Worm (Caenorhabditis elegans) whole organism, L3 larva: Measurements from ENCODE around the gene srh-182.

Source experiments
- R02D3.7 ChIP-seq: fragments of 150-350 bp; optimal IDR thresholded peaks from 2 replicates; lab custom pipeline; 2014; ENCODE audit warnings: missing biosample characterization, missing genetic modification characterization
- ama-1 ChIP-seq: fragments of 150-350 bp; optimal IDR thresholded peaks from 2 replicates; lab custom pipeline; 2018
- ceh-28 ChIP-seq: fragments of 150-350 bp; optimal IDR thresholded peaks from 2 replicates; lab custom pipeline; 2014; ENCODE audit warnings: missing biosample characterization, missing genetic modification reagents, missing genetic modification characterization
- ceh-82 ChIP-seq: fragments of 150-350 bp; optimal IDR thresholded peaks from 2 replicates; lab custom pipeline; 2014; ENCODE audit warnings: missing biosample characterization, missing genetic modification characterization
- daf-12 ChIP-seq: fragments of 150-350 bp; optimal IDR thresholded peaks from 2 replicates; lab custom pipeline; 2014; ENCODE audit warnings: missing biosample characterization, missing genetic modification reagents, missing genetic modification characterization
- egl-27 ChIP-seq: sonication (generic microtip); optimal IDR thresholded peaks from 4 replicates; lab custom pipeline; 2017; ENCODE audit warnings: missing biosample characterization, missing genetic modification reagents, missing genetic modification characterization
- egl-5 ChIP-seq: fragments of 150-350 bp; optimal IDR thresholded peaks from 2 replicates; lab custom pipeline; 2017; ENCODE audit warnings: missing biosample characterization, missing genetic modification reagents, missing genetic modification characterization, inconsistent platforms
- elt-1 ChIP-seq: fragments of 150-350 bp; optimal IDR thresholded peaks from 2 replicates; lab custom pipeline; 2014; ENCODE audit warnings: missing biosample characterization, missing genetic modification characterization
- elt-2 ChIP-seq: sonication (generic microtip); optimal IDR thresholded peaks from 2 replicates; lab custom pipeline; 2016; ENCODE audit warnings: missing genetic modification reagents, mild to moderate bottlenecking, missing genetic modification characterization, missing compliant biosample characterization
- elt-3 ChIP-seq, 3 experiments: fragments of 150-350 bp in 1 of 3; sonication (generic microtip) in 2 of 3; optimal IDR thresholded peaks; 2 replicates in 2 of 3; 4 replicates in 1 of 3; lab custom pipeline; 2014 to 2017; ENCODE audit warnings: missing biosample characterization in 3 of 3, missing genetic modification characterization in 3 of 3
- eor-1 ChIP-seq, 2 experiments: fragments of 150-350 bp; optimal IDR thresholded peaks; 2 replicates each; lab custom pipeline; 2014 to 2018; ENCODE audit warnings: missing biosample characterization in 2 of 2, missing genetic modification characterization in 2 of 2
- fkh-10 ChIP-seq: sonication (generic microtip); optimal IDR thresholded peaks from 2 replicates; lab custom pipeline; 2017; ENCODE audit warnings: missing biosample characterization, missing genetic modification reagents, missing genetic modification characterization
- hmg-11 ChIP-seq: sonication (generic microtip); optimal IDR thresholded peaks from 2 replicates; lab custom pipeline; 2016; ENCODE audit warnings: missing genetic modification characterization, missing compliant biosample characterization
- jun-1 ChIP-seq: fragments of 150-350 bp; optimal IDR thresholded peaks from 2 replicates; lab custom pipeline; 2014; ENCODE audit warnings: missing biosample characterization, missing genetic modification reagents, missing genetic modification characterization
- lin-15B ChIP-seq: fragments of 150-350 bp; optimal IDR thresholded peaks from 2 replicates; lab custom pipeline; 2014; ENCODE audit warnings: missing biosample characterization, missing genetic modification characterization
- lin-39 ChIP-seq: fragments of 150-350 bp; optimal IDR thresholded peaks from 2 replicates; lab custom pipeline; 2018; ENCODE audit warnings: missing biosample characterization, missing genetic modification reagents, missing genetic modification characterization
- mdl-1 ChIP-seq: fragments of 150-350 bp; optimal IDR thresholded peaks from 2 replicates; lab custom pipeline; 2014; ENCODE audit warnings: missing biosample characterization, missing genetic modification characterization
- mml-1 ChIP-seq: fragments of 150-350 bp; sonication (generic microtip); optimal IDR thresholded peaks from 3 replicates; lab custom pipeline; 2014; ENCODE audit warnings: missing biosample characterization, missing genetic modification characterization
- nfya-1 ChIP-seq: sonication (generic microtip); optimal IDR thresholded peaks from 2 replicates; lab custom pipeline; 2017; ENCODE audit warnings: missing genetic modification characterization, mild to moderate bottlenecking, missing compliant biosample characterization, antibody characterized with exemption, moderate library complexity; ENCODE audit not compliant: insufficient read depth
- nhr-11 ChIP-seq: fragments of 150-350 bp; optimal IDR thresholded peaks from 2 replicates; lab custom pipeline; 2014; ENCODE audit warnings: missing biosample characterization, missing genetic modification characterization
- nhr-12 ChIP-seq: fragments of 150-350 bp; optimal IDR thresholded peaks from 2 replicates; lab custom pipeline; 2014; ENCODE audit warnings: missing biosample characterization, missing genetic modification characterization
- nhr-237 ChIP-seq: fragments of 150-350 bp; optimal IDR thresholded peaks from 2 replicates; lab custom pipeline; 2014; ENCODE audit warnings: missing biosample characterization, missing genetic modification characterization
- nhr-28 ChIP-seq: fragments of 150-350 bp; optimal IDR thresholded peaks from 2 replicates; lab custom pipeline; 2014; ENCODE audit warnings: missing biosample characterization, missing genetic modification characterization
- nhr-67 ChIP-seq: fragments of 150-350 bp; optimal IDR thresholded peaks from 2 replicates; lab custom pipeline; 2014; ENCODE audit warnings: missing biosample characterization, missing genetic modification characterization
- nhr-76 ChIP-seq: fragments of 150-350 bp; sonication (generic microtip); optimal IDR thresholded peaks from 5 replicates; lab custom pipeline; 2014; ENCODE audit warnings: missing biosample characterization, missing genetic modification characterization
- pha-4 ChIP-seq: fragments of 150-350 bp; optimal IDR thresholded peaks from 2 replicates; lab custom pipeline; 2014; ENCODE audit warnings: missing biosample characterization, missing genetic modification reagents, missing genetic modification characterization
- pqm-1 ChIP-seq: fragments of 150-350 bp; optimal IDR thresholded peaks from 2 replicates; lab custom pipeline; 2017; ENCODE audit warnings: missing biosample characterization, missing genetic modification characterization, inconsistent platforms
- skn-1 ChIP-seq: fragments of 150-350 bp; optimal IDR thresholded peaks from 2 replicates; lab custom pipeline; 2014; ENCODE audit warnings: missing biosample characterization, missing genetic modification characterization
- snpc-4 ChIP-seq: fragments of 150-350 bp; optimal IDR thresholded peaks from 2 replicates; lab custom pipeline; 2014; ENCODE audit warnings: missing biosample characterization, missing genetic modification characterization
- tbx-2 ChIP-seq: sonication (generic microtip); optimal IDR thresholded peaks from 2 replicates; lab custom pipeline; 2016; ENCODE audit warnings: mild to moderate bottlenecking, missing genetic modification characterization, missing compliant biosample characterization
- zag-1 ChIP-seq: fragments of 150-350 bp; optimal IDR thresholded peaks from 2 replicates; lab custom pipeline; 2014; ENCODE audit warnings: missing biosample characterization, missing genetic modification characterization
- ztf-11 ChIP-seq: fragments of 150-350 bp; optimal IDR thresholded peaks from 2 replicates; lab custom pipeline; 2014; ENCODE audit warnings: missing biosample characterization, missing genetic modification characterization
- ztf-4 ChIP-seq: fragments of 150-350 bp; optimal IDR thresholded peaks from 2 replicates; lab custom pipeline; 2014; ENCODE audit warnings: missing biosample characterization, missing genetic modification characterization

Gene srh-182

DNA sequence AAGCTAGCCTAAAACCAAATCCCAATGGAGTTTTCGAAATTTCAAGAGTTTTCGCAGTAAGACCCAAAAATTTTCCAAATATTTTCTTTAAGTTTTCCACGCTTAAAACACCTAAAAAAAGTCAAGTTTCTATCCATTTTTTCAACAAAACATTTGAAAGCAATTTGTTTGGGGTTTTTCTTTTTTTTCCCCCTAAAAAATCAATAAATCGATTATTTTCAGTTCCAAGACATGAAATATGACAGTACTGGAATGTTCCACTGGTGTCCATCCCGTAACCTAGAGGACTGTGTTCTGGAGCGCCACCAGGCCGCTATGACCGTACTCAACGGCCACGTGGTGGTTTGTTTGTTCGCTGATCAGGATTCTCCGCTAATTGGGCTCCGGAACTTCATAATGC lies 31.3 kb upstream of the srh-182 start:
- peak; percentile 56 for TF ChIP-seq ceh-28
- no peak for TF ChIP-seq nhr-76
- no peak for TF ChIP-seq nfya-1 (tag; lab: Kevin White, UChicago)

DNA sequence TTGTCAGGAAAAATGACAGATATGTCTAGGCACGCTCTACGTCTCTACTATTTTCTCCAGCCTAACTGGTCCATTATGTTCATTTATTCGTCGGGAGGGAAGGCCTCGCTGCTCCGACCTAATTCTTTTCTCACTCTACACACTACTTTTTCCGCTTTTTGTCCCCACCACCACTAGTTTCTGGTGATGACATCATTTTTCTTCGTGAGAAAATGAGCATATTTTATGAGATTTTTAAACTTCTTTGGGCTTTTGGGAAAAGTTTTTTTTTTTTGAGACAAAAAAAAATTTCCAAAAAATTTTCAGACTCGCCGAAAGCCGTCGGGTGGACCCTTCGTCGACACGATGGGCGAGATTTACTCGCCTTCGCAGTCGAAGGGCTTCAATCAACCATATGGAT lies 18.6 kb upstream of the srh-182 start, which contains the start of gene slo-1:
Gene slo-1, plus strand, starts transcription at position 301 of the 400 bp plus-strand sequence.
- no peak for TF ChIP-seq ztf-11 (tag; lab: Kevin White, UChicago)
- TF ChIP-seq elt-2: no peak
- no peak for TF ChIP-seq ceh-82
- no peak for TF ChIP-seq mdl-1 (tag; lab: Kevin White, UChicago)
- TF ChIP-seq ztf-4 (tag; lab: Kevin White, UChicago): no peak
- no peak for TF ChIP-seq jun-1
- TF ChIP-seq, all 47 proteins: peak for 0

DNA sequence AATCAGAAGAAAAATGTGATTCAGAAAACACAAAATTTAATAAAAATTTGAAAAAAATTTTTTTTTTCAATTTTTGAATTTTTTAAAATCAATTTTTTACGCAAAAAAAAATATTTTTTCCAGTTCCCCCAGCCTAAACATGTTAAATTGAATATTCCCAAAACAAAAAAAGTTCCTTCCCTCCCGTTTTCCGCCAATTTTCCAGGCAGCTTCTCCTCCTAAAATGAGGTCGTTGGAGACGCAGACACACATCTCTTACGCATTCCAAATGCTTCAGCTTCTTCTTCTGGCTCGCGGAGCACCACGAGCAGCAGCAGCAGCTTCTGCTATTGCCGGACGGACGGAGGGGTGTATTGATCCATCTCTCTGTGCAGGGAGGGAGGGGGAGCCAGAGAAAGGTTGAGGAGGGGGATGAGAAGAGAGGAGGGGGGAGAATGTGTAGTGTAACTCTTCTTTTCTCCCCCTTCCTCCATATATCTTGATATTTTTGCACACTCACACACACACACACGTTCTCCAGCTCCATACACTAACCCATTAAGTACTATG lies 17.0 kb upstream of the srh-182 start:
- TF ChIP-seq nhr-11 (tag; lab: Kevin White, UChicago): no peak
- no peak for TF ChIP-seq pha-4 (tag; lab: Kevin White, UChicago)
- peak; percentile 78 for TF ChIP-seq lin-39 (tag; lab: Kevin White, UChicago)
- TF ChIP-seq ama-1 (lab: Kevin White, UChicago): no peak
- no peak for TF ChIP-seq nhr-237
- TF ChIP-seq nfya-1 (tag; lab: Kevin White, UChicago): peak; percentile 73
- no peak for TF ChIP-seq ceh-28
- TF ChIP-seq mdl-1 (tag; lab: Kevin White, UChicago): no peak
- peak; percentile 51 for TF ChIP-seq fkh-10 (GFP tag; lab: Kevin White, UChicago)
- TF ChIP-seq hmg-11: peak; percentile 65
- TF ChIP-seq elt-1 (tag; lab: Kevin White, UChicago): peak; percentile 36
- no peak for TF ChIP-seq daf-12 (tag; lab: Kevin White, UChicago)
- TF ChIP-seq pqm-1 (tag; lab: Kevin White, UChicago): no peak
- no peak for TF ChIP-seq zag-1
- TF ChIP-seq tbx-2: no peak
- peak; percentile 33 for TF ChIP-seq lin-15B
- TF ChIP-seq snpc-4 (tag; lab: Kevin White, UChicago): peak; percentile 31
- no peak for TF ChIP-seq eor-1 (tag; optimal IDR thresholded peaks at IDR 0.05; lab: Kevin White, UChicago)

DNA sequence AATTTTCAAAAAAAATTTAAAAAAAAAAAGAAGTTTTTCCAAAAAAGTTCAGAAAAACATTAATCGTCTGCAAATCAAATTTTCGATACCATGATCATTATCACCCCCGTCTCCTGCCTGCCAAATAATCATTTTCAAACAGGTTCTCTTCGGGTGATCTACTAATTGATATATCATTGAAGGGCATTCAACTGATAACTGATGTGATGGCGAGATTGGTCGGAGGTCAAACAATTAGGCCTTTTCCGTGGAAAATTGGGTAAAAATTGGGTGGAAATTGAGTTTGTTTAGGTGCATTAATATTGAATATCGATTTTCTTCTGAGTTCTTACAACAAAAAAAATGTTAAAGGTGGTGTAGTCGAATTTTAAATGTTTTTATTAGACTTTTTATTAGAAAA lies 13.8 kb upstream of the srh-182 start, which contains the start of gene Y51A2D.18:
Gene Y51A2D.18, minus strand, starts transcription at position 101 of the 400 bp plus-strand sequence.
- TF ChIP-seq daf-12 (tag; lab: Kevin White, UChicago): no peak

DNA sequence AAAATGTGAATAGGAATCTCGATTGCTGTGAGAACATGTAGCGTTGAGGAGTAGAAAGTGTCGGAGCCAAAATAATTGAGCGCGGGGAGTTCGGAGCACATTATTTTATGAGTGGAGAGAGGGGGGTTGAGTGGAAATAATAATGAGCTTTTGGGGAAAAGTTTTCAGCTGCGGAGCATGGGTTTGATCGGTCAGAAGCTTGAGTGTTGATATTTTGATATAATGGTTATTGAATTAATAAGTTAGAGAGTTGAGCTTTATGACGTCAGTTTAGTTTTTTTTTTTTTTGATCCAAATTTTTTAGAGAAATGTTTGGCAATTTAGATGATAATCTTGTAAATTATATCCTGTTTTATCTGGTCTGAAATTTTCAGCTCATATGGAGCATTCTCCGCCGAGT lies 6.9 kb upstream of the srh-182 start, which contains the start of gene srh-178:
Gene srh-178, minus strand, starts transcription at position 101 of the 400 bp plus-strand sequence.
- TF ChIP-seq egl-27 (tag; lab: Kevin White, UChicago) (no peak), nfya-1 (tag; lab: Kevin White, UChicago) (no peak), nhr-28 (tag; lab: Kevin White, UChicago) (no peak)

ce11 chrV:18476090-18476489 lies 2.8 kb upstream of the srh-182 start, which contains the start of gene srh-179:
Gene srh-179 (plus strand): TSS chrV:18476390.
- TF ChIP-seq elt-1 (tag; lab: Kevin White, UChicago) (no peak), elt-3 (tag; optimal IDR thresholded peaks at IDR 0.05; lab: Kevin White, UChicago) (no peak), nfya-1 (tag; lab: Kevin White, UChicago) (no peak), nhr-67 (tag; lab: Kevin White, UChicago) (no peak), lin-15B (no peak), ceh-28 (no peak), nhr-11 (tag; lab: Kevin White, UChicago) (no peak), mml-1 (no peak), snpc-4 (tag; lab: Kevin White, UChicago) (no peak), lin-39 (tag; lab: Kevin White, UChicago) (no peak), skn-1 (no peak), pha-4 (tag; lab: Kevin White, UChicago) (no peak), nhr-12 (no peak), egl-5 (tag; lab: Kevin White, UChicago) (no peak), R02D3.7 (tag; lab: Kevin White, UChicago) (no peak)
